Fruit fly (Drosophila melanogaster) whole organism, embryonic: ENCODE measurements around the gene ph-d.

Experiments
- ATbp ChIP-seq: fragments of 200-800 bp; sonication (Bioruptor generic); optimal IDR thresholded peaks from 2 replicates; lab custom pipeline; 2017; ENCODE audit warnings: missing biosample characterization, mild to moderate bottlenecking, missing genetic modification characterization, missing genetic modification reagents
- Abd-B ChIP-seq: fragments of 200-800 bp; sonication (Bioruptor generic); optimal IDR thresholded peaks from 2 replicates; lab custom pipeline; 2018; ENCODE audit warnings: missing biosample characterization, mild to moderate bottlenecking, missing genetic modification characterization, moderate library complexity
- Atf-2 ChIP-seq: fragments of 200-800 bp; sonication (Bioruptor generic); optimal IDR thresholded peaks from 2 replicates; lab custom pipeline; 2016; ENCODE audit warnings: missing biosample characterization, missing genetic modification characterization
- Awh ChIP-seq: fragments of 200-800 bp; sonication (Bioruptor generic); IDR thresholded peaks from 2 replicates; pipeline ENCODE4, ENCODE4 v1.3.6; 2022; ENCODE audit warnings: missing biosample characterization, missing genetic modification characterization
- CG10267 ChIP-seq: fragments of 200-800 bp; sonication (Bioruptor generic); optimal IDR thresholded peaks from 2 replicates; lab custom pipeline; 2018; ENCODE audit warnings: missing biosample characterization, mild to moderate bottlenecking, missing genetic modification characterization, moderate library complexity
- CG10565 ChIP-seq: fragments of 200-800 bp; sonication (Bioruptor generic); optimal IDR thresholded peaks from 3 replicates; lab custom pipeline; 2016; ENCODE audit warnings: missing biosample characterization, mild to moderate bottlenecking, missing genetic modification characterization
- CG11085 ChIP-seq: fragments of 200-800 bp; sonication (Bioruptor generic); IDR thresholded peaks from 2 replicates; pipeline ENCODE4 v1.3.6; 2022; ENCODE audit warnings: missing biosample characterization, missing genetic modification characterization
- CG11456 ChIP-seq: fragments of 200-800 bp; sonication (Bioruptor generic); IDR thresholded peaks from 3 replicates; pipeline ENCODE4 v1.3.6; 2022; ENCODE audit warnings: missing biosample characterization, missing genetic modification characterization
- CG11560 ChIP-seq: fragments of 200-800 bp; sonication (Bioruptor generic); IDR thresholded peaks from 3 replicates; pipeline ENCODE4 v1.3.6; 2022; ENCODE audit warnings: missing biosample characterization, missing genetic modification characterization
- CG11723 ChIP-seq: fragments of 200-800 bp; sonication (Bioruptor generic); optimal IDR thresholded peaks from 2 replicates; lab custom pipeline; 2017; ENCODE audit warnings: missing biosample characterization, mild to moderate bottlenecking, missing genetic modification characterization
- CG12391 ChIP-seq: fragments of 200-800 bp; sonication (Bioruptor generic); optimal IDR thresholded peaks from 3 replicates; lab custom pipeline; 2018; ENCODE audit warnings: missing biosample characterization, mild to moderate bottlenecking, missing genetic modification characterization, moderate library complexity
- CG12769 ChIP-seq: fragments of 200-800 bp; sonication (Bioruptor generic); optimal IDR thresholded peaks from 2 replicates; lab custom pipeline; 2019; ENCODE audit warnings: missing biosample characterization, mild to moderate bottlenecking, missing genetic modification characterization, moderate library complexity
- CG14014 ChIP-seq: fragments of 200-800 bp; sonication (Bioruptor generic); IDR thresholded peaks from 2 replicates; pipeline ENCODE4 v1.3.6; 2022; ENCODE audit warnings: missing biosample characterization, missing genetic modification characterization
- CG14441 ChIP-seq: fragments of 200-800 bp; sonication (Bioruptor generic); IDR thresholded peaks from 2 replicates; pipeline ENCODE4 v1.3.6; 2022; ENCODE audit warnings: missing biosample characterization, missing genetic modification characterization
- CG18476 ChIP-seq: fragments of 200-800 bp; sonication (Bioruptor generic); optimal IDR thresholded peaks from 2 replicates; lab custom pipeline; 2016; ENCODE audit warnings: missing biosample characterization, mild to moderate bottlenecking, missing genetic modification characterization
- CG2129 ChIP-seq: fragments of 200-800 bp; sonication (Bioruptor generic); IDR thresholded peaks from 2 replicates; pipeline ENCODE4 v1.3.6; 2022; ENCODE audit warnings: missing biosample characterization, missing genetic modification characterization; ENCODE audit not compliant: partially characterized antibody
- CG2678 ChIP-seq: fragments of 200-800 bp; sonication (Bioruptor generic); optimal IDR thresholded peaks from 3 replicates; lab custom pipeline; 2019; ENCODE audit warnings: missing biosample characterization, mild to moderate bottlenecking, missing genetic modification characterization, moderate library complexity
- CG31388 ChIP-seq: fragments of 200-800 bp; sonication (Bioruptor generic); optimal IDR thresholded peaks from 2 replicates; lab custom pipeline; 2016; ENCODE audit warnings: missing biosample characterization, missing genetic modification characterization
- CG3847 ChIP-seq: fragments of 200-800 bp; sonication (Bioruptor generic); IDR thresholded peaks from 2 replicates; pipeline ENCODE4 v1.3.6; 2022; ENCODE audit warnings: missing biosample characterization, missing genetic modification characterization
- CG4707 ChIP-seq: fragments of 200-800 bp; sonication (Bioruptor generic); optimal IDR thresholded peaks from 2 replicates; lab custom pipeline; 2018; ENCODE audit warnings: missing biosample characterization, mild to moderate bottlenecking, missing genetic modification characterization, moderate library complexity
- CG7357 ChIP-seq: fragments of 200-800 bp; sonication (Bioruptor generic); IDR thresholded peaks from 3 replicates; pipeline ENCODE4 v1.3.6; 2022; ENCODE audit warnings: missing biosample characterization, missing genetic modification characterization
- CG8089 ChIP-seq: fragments of 200-800 bp; sonication (Bioruptor generic); optimal IDR thresholded peaks from 3 replicates; lab custom pipeline; 2016; ENCODE audit warnings: missing biosample characterization, missing genetic modification characterization
- D ChIP-seq, 2 experiments: fragments of 200-800 bp in 1 of 2; fragments of >200 bp in 1 of 2; sonication (Bioruptor generic) in 1 of 2; optimal IDR thresholded peaks; 2 replicates in 1 of 2; 3 replicates in 1 of 2; lab custom pipeline; 2017; ENCODE audit warnings: mild to moderate bottlenecking in 1 of 2, missing biosample characterization in 1 of 2, missing genetic modification characterization in 1 of 2, missing genetic modification reagents in 1 of 2
- Fer1 ChIP-seq: fragments of 200-800 bp; sonication (Bioruptor generic); optimal IDR thresholded peaks from 2 replicates; lab custom pipeline; 2017; ENCODE audit warnings: missing biosample characterization, mild to moderate bottlenecking, missing genetic modification characterization
- MBD-R2 ChIP-seq: fragments of 200-800 bp; sonication (Bioruptor generic); IDR thresholded peaks from 2 replicates; pipeline ENCODE4 v1.3.6; 2022; ENCODE audit warnings: missing biosample characterization, missing genetic modification characterization
- MTF-1 ChIP-seq: fragments of 200-800 bp; sonication (Bioruptor generic); optimal IDR thresholded peaks from 2 replicates; lab custom pipeline; 2018; ENCODE audit warnings: missing biosample characterization, mild to moderate bottlenecking, missing genetic modification characterization, borderline replicate concordance
- PHDP ChIP-seq: fragments of 200-800 bp; sonication (Bioruptor generic); optimal IDR thresholded peaks from 3 replicates; lab custom pipeline; 2018; ENCODE audit warnings: missing biosample characterization, mild to moderate bottlenecking, missing genetic modification characterization, moderate library complexity
- Sry-δ ChIP-seq: fragments of 200-800 bp; sonication (Bioruptor generic); optimal IDR thresholded peaks from 2 replicates; lab custom pipeline; 2016; ENCODE audit warnings: missing biosample characterization, missing genetic modification characterization
- ap ChIP-seq: fragments of 200-800 bp; sonication (Bioruptor generic); IDR thresholded peaks from 2 replicates; pipeline ENCODE4 v1.3.6; 2022; ENCODE audit warnings: missing biosample characterization, missing genetic modification characterization
- caup ChIP-seq: fragments of 200-800 bp; sonication (Bioruptor generic); optimal IDR thresholded peaks from 3 replicates; lab custom pipeline; 2017; ENCODE audit warnings: missing biosample characterization, mild to moderate bottlenecking, missing genetic modification characterization, moderate library complexity; ENCODE audit not compliant: severe bottlenecking
- croc ChIP-seq: fragments of 200-800 bp; sonication (Bioruptor generic); conservative IDR thresholded peaks from 3 replicates; pipeline ENCODE4 v1.3.6; 2022; ENCODE audit warnings: missing biosample characterization, missing genetic modification characterization
- danr ChIP-seq: fragments of 200-800 bp; sonication (Bioruptor generic); IDR thresholded peaks from 2 replicates; pipeline ENCODE4 v1.3.6; 2022; ENCODE audit warnings: missing biosample characterization, missing genetic modification characterization
- dati ChIP-seq: fragments of 200-800 bp; sonication (Bioruptor generic); IDR thresholded peaks from 2 replicates; pipeline ENCODE4 v1.3.6; 2022; ENCODE audit warnings: missing biosample characterization, missing genetic modification characterization
- exex ChIP-seq: fragments of 200-800 bp; sonication (Bioruptor generic); optimal IDR thresholded peaks from 4 replicates; lab custom pipeline; 2018; ENCODE audit warnings: missing biosample characterization, mild to moderate bottlenecking, missing genetic modification characterization, moderate library complexity
- gem ChIP-seq: fragments of 200-800 bp; sonication (Bioruptor generic); optimal IDR thresholded peaks from 2 replicates; lab custom pipeline; 2019; ENCODE audit warnings: missing biosample characterization, mild to moderate bottlenecking, missing genetic modification characterization, moderate library complexity
- hb ChIP-seq: fragments of 200-800 bp; sonication (Bioruptor generic); IDR thresholded peaks from 3 replicates; pipeline ENCODE4 v1.3.6; 2022; ENCODE audit warnings: missing biosample characterization, missing genetic modification characterization; ENCODE audit not compliant: partially characterized antibody
- hbn ChIP-seq: fragments of 200-800 bp; sonication (Bioruptor generic); IDR thresholded peaks from 2 replicates; pipeline ENCODE4 v1.3.6; 2022; ENCODE audit warnings: missing biosample characterization, missing genetic modification characterization; ENCODE audit not compliant: partially characterized antibody
- jing ChIP-seq: fragments of 200-800 bp; sonication (Bioruptor generic); optimal IDR thresholded peaks from 2 replicates; lab custom pipeline; 2018; ENCODE audit warnings: missing biosample characterization, mild to moderate bottlenecking, missing genetic modification characterization
- ken ChIP-seq: fragments of 200-800 bp; sonication (Bioruptor generic); IDR thresholded peaks from 3 replicates; pipeline ENCODE4 v1.3.6; 2022; ENCODE audit warnings: missing biosample characterization, missing genetic modification characterization
- lov ChIP-seq, 2 experiments: fragments of 200-800 bp in 1 of 2; fragments of >200 bp in 1 of 2; sonication (Bioruptor generic) in 1 of 2; IDR thresholded peaks in 1 of 2; optimal IDR thresholded peaks in 1 of 2; 2 replicates in 1 of 2; 3 replicates in 1 of 2; pipeline versions ENCODE4 v1.3.6 to Lab custom; 2017 to 2022; ENCODE audit warnings: missing biosample characterization in 1 of 2, missing genetic modification characterization in 1 of 2
- luna ChIP-seq: fragments of 200-800 bp; sonication (Bioruptor generic); optimal IDR thresholded peaks from 2 replicates; lab custom pipeline; 2016; ENCODE audit warnings: missing biosample characterization, missing genetic modification characterization
- mirr ChIP-seq: fragments of 200-800 bp; sonication (Bioruptor generic); optimal IDR thresholded peaks from 3 replicates; lab custom pipeline; 2018; ENCODE audit warnings: missing biosample characterization, mild to moderate bottlenecking, missing genetic modification characterization
- nerfin-1 ChIP-seq: fragments of 200-800 bp; sonication (Bioruptor generic); optimal IDR thresholded peaks from 3 replicates; lab custom pipeline; 2019; ENCODE audit warnings: missing biosample characterization, mild to moderate bottlenecking, missing genetic modification characterization, moderate library complexity
- run ChIP-seq: fragments of 200-800 bp; sonication (Bioruptor generic); optimal IDR thresholded peaks from 3 replicates; lab custom pipeline; 2018; ENCODE audit warnings: missing biosample characterization, mild to moderate bottlenecking, missing genetic modification characterization
- toy ChIP-seq: fragments of 200-800 bp; sonication (Bioruptor generic); IDR thresholded peaks from 2 replicates; pipeline ENCODE4 v1.3.6; 2022; ENCODE audit warnings: missing biosample characterization, missing genetic modification characterization
- trem ChIP-seq: fragments of 200-800 bp; optimal IDR thresholded peaks from 3 replicates; lab custom pipeline; 2019; ENCODE audit warnings: missing biosample characterization, mild to moderate bottlenecking, missing genetic modification characterization, moderate library complexity

Gene ph-d

dm6 chrX:2071878-2072817, 50.9 kb downstream of the ph-d start, which contains the start of gene Rtca (continued):
- TF ChIP-seq D (optimal IDR thresholded peaks at IDR 0.05; lab: Kevin White, UChicago) = no peak
- TF ChIP-seq D (GFP tag; optimal IDR thresholded peaks at IDR 0.05; lab: Kevin White, UChicago) = peak; percentile 60
- no peak for TF ChIP-seq hbn (GFP tag; lab: Robert Waterston, UW)
- no peak for TF ChIP-seq luna (GFP tag; lab: Kevin White, UChicago)
- peak; percentile 43; the same call in 1 of the 2 replicates for TF ChIP-seq MBD-R2
- peak; percentile 34 for TF ChIP-seq CG11723 (GFP tag; lab: Kevin White, UChicago)
- peak; percentile 20; the same call in 1 of the 2 replicates for TF ChIP-seq ap (GFP tag; lab: Robert Waterston, UW)
- TF ChIP-seq CG10565 (GFP tag; lab: Kevin White, UChicago) = no peak
- no peak for TF ChIP-seq mirr (GFP tag; lab: Kevin White, UChicago)
- peak; percentile 30 for TF ChIP-seq trem (tag; lab: Kevin White, UChicago)
- peak; percentile 37 for TF ChIP-seq CG18476 (GFP tag; lab: Kevin White, UChicago)
- TF ChIP-seq ken (GFP tag; lab: Robert Waterston, UW) = peak; percentile 50; the same call in 1 of the 3 replicates
- TF ChIP-seq exex = no peak
- no peak for TF ChIP-seq CG7357
- TF ChIP-seq dati (GFP tag; lab: Robert Waterston, UW) = no peak
- peak; percentile 78 for TF ChIP-seq gem (tag; lab: Kevin White, UChicago)
- peak; percentile 48; the same call in 1 of the 2 replicates for TF ChIP-seq danr (GFP tag; lab: Robert Waterston, UW)
- no peak for TF ChIP-seq CG11560 (tag; lab: Robert Waterston, UW)
- TF ChIP-seq CG31388 (GFP tag; lab: Kevin White, UChicago) = no peak
- no peak for TF ChIP-seq CG11085
- peak; percentile 12 for TF ChIP-seq MTF-1 (GFP tag; lab: Kevin White, UChicago)
- TF ChIP-seq CG11456 (GFP tag; lab: Robert Waterston, UW) = peak; percentile 62; the same call in 1 of the 3 replicates
- peak; percentile 15 for TF ChIP-seq nerfin-1
- no peak for TF ChIP-seq CG2129 (GFP tag; lab: Robert Waterston, UW)
- no peak for TF ChIP-seq lov (optimal IDR thresholded peaks at IDR 0.05; lab: Kevin White, UChicago)
- 0 out of 3 replicates have a peak, but pooled peaks have one; percentile 26 for TF ChIP-seq lov (GFP tag; IDR thresholded peaks at IDR 0.05; lab: Robert Waterston, UW)
- TF ChIP-seq CG8089 (GFP tag; lab: Kevin White, UChicago) = peak; percentile 11
- TF ChIP-seq CG3847 = peak; percentile 70
- peak; percentile 68 for TF ChIP-seq CG12391 (tag; lab: Kevin White, UChicago)
- TF ChIP-seq PHDP (tag; lab: Kevin White, UChicago) = peak; percentile 66
- TF ChIP-seq jing = peak; percentile 37
- peak; percentile 37 for TF ChIP-seq Abd-B (GFP tag; lab: Kevin White, UChicago)
- TF ChIP-seq Sry-δ = peak; percentile 17
- peak; percentile 89 for TF ChIP-seq Fer1 (GFP tag; lab: Kevin White, UChicago)
- TF ChIP-seq Atf-2 = peak; percentile 48
- TF ChIP-seq CG14441 = peak; percentile 78
- TF ChIP-seq croc (GFP tag; lab: Robert Waterston, UW) = 0 out of 3 replicates have a peak, but pooled peaks have one; percentile 18
- TF ChIP-seq CG12769 (tag; lab: Kevin White, UChicago) = peak; percentile 75
- TF ChIP-seq CG10267 = peak; percentile 44
- TF ChIP-seq caup (GFP tag; lab: Kevin White, UChicago) = peak; percentile 77
- no peak for TF ChIP-seq toy (GFP tag; lab: Robert Waterston, UW)
- TF ChIP-seq CG14014 (GFP tag; lab: Robert Waterston, UW) = peak; percentile 72
- no peak for TF ChIP-seq Awh (GFP tag; lab: Robert Waterston, UW)
- TF ChIP-seq hb (GFP tag; lab: Robert Waterston, UW) = no peak
- TF ChIP-seq run (tag; lab: Kevin White, UChicago) = no peak
- TF ChIP-seq CG2678 (tag; lab: Kevin White, UChicago) = peak; percentile 81
- TF ChIP-seq ATbp (GFP tag; lab: Kevin White, UChicago) = peak; percentile 49
- TF ChIP-seq CG4707 (GFP tag; lab: Kevin White, UChicago) = no peak
